Worm (Caenorhabditis elegans): ENCODE data around the gene C30B5.2.

Gene C30B5.2

ce11 chrII:6236093-6236945 lies 39.3 kb downstream of the C30B5.2 start:
- TF ChIP-seq unc-39 (tag; optimal IDR thresholded peaks at IDR 0.05) = no peak
- no peak for TF ChIP-seq cnd-1 (tag; optimal IDR thresholded peaks at IDR 0.05)
- no peak for TF ChIP-seq mls-2 (tag; optimal IDR thresholded peaks at IDR 0.05)
- peak; percentile 24 for TF ChIP-seq unc-120 (tag; optimal IDR thresholded peaks at IDR 0.05; ENCODE audit: poor library complexity, severe bottlenecking)
- no peak for TF ChIP-seq zip-8 (tag; optimal IDR thresholded peaks at IDR 0.05)
- TF ChIP-seq hlh-1 (tag; optimal IDR thresholded peaks at IDR 0.05) = peak; percentile 4
- TF ChIP-seq flh-1 (GFP tag; optimal IDR thresholded peaks at IDR 0.05) = no peak

- no peak for TF ChIP-seq elt-3 (tag; optimal IDR thresholded peaks at IDR 0.05)
- no peak for TF ChIP-seq ceh-43 (GFP tag; optimal IDR thresholded peaks at IDR 0.05)
- no peak for TF ChIP-seq elt-1 (tag; optimal IDR thresholded peaks at IDR 0.05; ENCODE audit: borderline replicate concordance, insufficient read depth)
- no peak for TF ChIP-seq nhr-76 (tag; optimal IDR thresholded peaks at IDR 0.05)
Measured at ce11 chrII:6241758-6242157, 44.8 kb downstream of the C30B5.2 start, which contains the start of gene T24H7.8. T24H7.8 (plus strand) TSS chrII:6242058.

DNA sequence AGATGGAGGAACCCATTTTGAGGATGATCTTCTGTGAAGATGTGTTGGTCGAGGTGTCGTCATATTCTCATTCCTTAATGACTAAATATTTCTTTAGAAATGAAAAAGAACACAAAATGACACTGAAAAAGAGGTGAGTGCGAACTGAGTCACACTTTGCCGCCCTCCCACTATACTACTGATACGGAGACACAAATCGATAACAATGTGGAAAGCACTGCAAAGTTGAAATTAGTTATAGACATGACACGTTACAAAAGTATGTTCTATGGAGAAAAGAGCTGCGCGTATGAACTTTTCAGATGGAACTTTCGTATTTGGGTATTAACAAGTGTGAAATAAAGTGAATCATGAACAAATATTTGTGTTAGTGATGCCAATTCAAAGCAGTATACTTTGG lies 47.2 kb downstream of the C30B5.2 start, which contains the start of gene tat-4:
tat-4 (minus strand) TSS at position 117 of the 400 bp plus-strand sequence.
- TF ChIP-seq blmp-1 (tag; optimal IDR thresholded peaks at IDR 0.05) (no peak), ceh-83 (GFP tag; optimal IDR thresholded peaks at IDR 0.05) (no peak), ces-1 (GFP tag; optimal IDR thresholded peaks at IDR 0.05) (no peak), mab-5 (tag; optimal IDR thresholded peaks at IDR 0.05) (no peak), sptf-1 (tag; optimal IDR thresholded peaks at IDR 0.05) (no peak), drap-1 (GFP tag; optimal IDR thresholded peaks at IDR 0.05) (no peak), elt-1 (tag; optimal IDR thresholded peaks at IDR 0.05; ENCODE audit: borderline replicate concordance, insufficient read depth) (no peak), cnd-1 (tag; optimal IDR thresholded peaks at IDR 0.05) (no peak), hlh-1 (tag; optimal IDR thresholded peaks at IDR 0.05) (no peak), M03D4.4 (tag; optimal IDR thresholded peaks at IDR 0.05) (no peak), elt-3 (tag; optimal IDR thresholded peaks at IDR 0.05) (no peak)

- TF ChIP-seq blmp-1 (tag; optimal IDR thresholded peaks at IDR 0.05) (no peak), elt-3 (tag; optimal IDR thresholded peaks at IDR 0.05) (no peak), nhr-12 (tag; optimal IDR thresholded peaks at IDR 0.05) (no peak), bed-3 (GFP tag; optimal IDR thresholded peaks at IDR 0.05) (no peak), ceh-43 (GFP tag; optimal IDR thresholded peaks at IDR 0.05) (no peak), unc-39 (tag; optimal IDR thresholded peaks at IDR 0.05) (no peak), flh-1 (GFP tag; optimal IDR thresholded peaks at IDR 0.05) (no peak), unc-62 (GFP tag; optimal IDR thresholded peaks at IDR 0.05) (no peak), zip-8 (tag; optimal IDR thresholded peaks at IDR 0.05) (no peak), unc-120 (tag; optimal IDR thresholded peaks at IDR 0.05; ENCODE audit: poor library complexity, severe bottlenecking) (no peak), ham-2 (GFP tag; optimal IDR thresholded peaks at IDR 0.05) (no peak), lin-32 (GFP tag; optimal IDR thresholded peaks at IDR 0.05) (no peak), lsy-2 (tag; optimal IDR thresholded peaks at IDR 0.05) (no peak), mab-5 (tag; optimal IDR thresholded peaks at IDR 0.05) (no peak), nhr-28 (tag; optimal IDR thresholded peaks at IDR 0.05) (no peak), mep-1 (tag; optimal IDR thresholded peaks at IDR 0.05) (no peak), cnd-1 (tag; optimal IDR thresholded peaks at IDR 0.05) (no peak), nhr-76 (tag; optimal IDR thresholded peaks at IDR 0.05) (no peak), nhr-2 (tag; optimal IDR thresholded peaks at IDR 0.05) (no peak), lin-13 (tag; optimal IDR thresholded peaks at IDR 0.05) (no peak)
Measured at ce11 chrII:6245199-6245702, 48.3 kb downstream of the C30B5.2 start, which contains the start of gene blos-4. blos-4 (plus strand) TSS chrII:6245249.

ce11 chrII:6246054-6246453 lies 49.1 kb downstream of the C30B5.2 start, which contains the start of gene lelo-1:
lelo-1 (plus strand) TSS chrII:6246354.
- TF ChIP-seq blmp-1 (tag; optimal IDR thresholded peaks at IDR 0.05) = no peak
- no peak for TF ChIP-seq unc-62 (GFP tag; optimal IDR thresholded peaks at IDR 0.05)
- no peak for TF ChIP-seq lsy-2 (tag; optimal IDR thresholded peaks at IDR 0.05)
- TF ChIP-seq ceh-83 (GFP tag; optimal IDR thresholded peaks at IDR 0.05) = no peak
- TF ChIP-seq nhr-28 (tag; optimal IDR thresholded peaks at IDR 0.05) = no peak

All from whole organism, mixed stage, embryonic.